Worm (Caenorhabditis elegans) whole organism, L3 larva: ENCODE results near the gene R05H5.7.

Source experiments
- R02D3.7 ChIP-seq: fragments of 150-350 bp; optimal IDR thresholded peaks from 2 replicates; lab custom pipeline; 2014; ENCODE audit warnings: missing biosample characterization, missing genetic modification characterization
- ZK546.5 ChIP-seq: sonication (generic microtip); optimal IDR thresholded peaks from 2 replicates; lab custom pipeline; 2017; ENCODE audit warnings: missing biosample characterization, missing genetic modification characterization
- aly-2 ChIP-seq: fragments of 150-350 bp; optimal IDR thresholded peaks from 2 replicates; lab custom pipeline; 2014; ENCODE audit warnings: missing biosample characterization, missing genetic modification characterization
- ama-1 ChIP-seq: fragments of 150-350 bp; optimal IDR thresholded peaks from 2 replicates; lab custom pipeline; 2018
- ceh-16 ChIP-seq: sonication (generic microtip); optimal IDR thresholded peaks from 2 replicates; lab custom pipeline; 2017; ENCODE audit warnings: missing biosample characterization, missing genetic modification characterization
- ceh-82 ChIP-seq: fragments of 150-350 bp; optimal IDR thresholded peaks from 2 replicates; lab custom pipeline; 2014; ENCODE audit warnings: missing biosample characterization, missing genetic modification characterization
- ceh-9 ChIP-seq: sonication (generic microtip); optimal IDR thresholded peaks from 2 replicates; lab custom pipeline; 2018; ENCODE audit warnings: missing biosample characterization, missing genetic modification characterization
- daf-12 ChIP-seq: fragments of 150-350 bp; optimal IDR thresholded peaks from 2 replicates; lab custom pipeline; 2014; ENCODE audit warnings: missing biosample characterization, missing genetic modification reagents, missing genetic modification characterization
- egl-5 ChIP-seq: fragments of 150-350 bp; optimal IDR thresholded peaks from 2 replicates; lab custom pipeline; 2017; ENCODE audit warnings: missing biosample characterization, missing genetic modification reagents, missing genetic modification characterization, inconsistent platforms
- elt-1 ChIP-seq: fragments of 150-350 bp; optimal IDR thresholded peaks from 2 replicates; lab custom pipeline; 2014; ENCODE audit warnings: missing biosample characterization, missing genetic modification characterization
- elt-2 ChIP-seq: sonication (generic microtip); optimal IDR thresholded peaks from 2 replicates; lab custom pipeline; 2016; ENCODE audit warnings: missing genetic modification reagents, mild to moderate bottlenecking, missing genetic modification characterization, missing compliant biosample characterization
- eor-1 ChIP-seq, 2 experiments: fragments of 150-350 bp; optimal IDR thresholded peaks; 2 replicates each; lab custom pipeline; 2014 to 2018; ENCODE audit warnings: missing biosample characterization in 2 of 2, missing genetic modification characterization in 2 of 2
- fkh-10 ChIP-seq: sonication (generic microtip); optimal IDR thresholded peaks from 2 replicates; lab custom pipeline; 2017; ENCODE audit warnings: missing biosample characterization, missing genetic modification reagents, missing genetic modification characterization
- fkh-2 ChIP-seq: fragments of 150-350 bp; optimal IDR thresholded peaks from 2 replicates; lab custom pipeline; 2014; ENCODE audit warnings: missing biosample characterization, missing genetic modification reagents, missing genetic modification characterization
- fos-1 ChIP-seq: fragments of 150-350 bp; optimal IDR thresholded peaks from 2 replicates; lab custom pipeline; 2014; ENCODE audit warnings: missing biosample characterization, missing genetic modification characterization
- hmg-11 ChIP-seq: sonication (generic microtip); optimal IDR thresholded peaks from 2 replicates; lab custom pipeline; 2016; ENCODE audit warnings: missing genetic modification characterization, missing compliant biosample characterization
- jun-1 ChIP-seq: fragments of 150-350 bp; optimal IDR thresholded peaks from 2 replicates; lab custom pipeline; 2014; ENCODE audit warnings: missing biosample characterization, missing genetic modification reagents, missing genetic modification characterization
- lin-15B ChIP-seq: fragments of 150-350 bp; optimal IDR thresholded peaks from 2 replicates; lab custom pipeline; 2014; ENCODE audit warnings: missing biosample characterization, missing genetic modification characterization
- lsy-12 ChIP-seq: sonication (generic microtip); optimal IDR thresholded peaks from 2 replicates; lab custom pipeline; 2016; ENCODE audit warnings: mild to moderate bottlenecking, missing genetic modification characterization, missing compliant biosample characterization
- mdl-1 ChIP-seq: fragments of 150-350 bp; optimal IDR thresholded peaks from 2 replicates; lab custom pipeline; 2014; ENCODE audit warnings: missing biosample characterization, missing genetic modification characterization
- nfya-1 ChIP-seq: sonication (generic microtip); optimal IDR thresholded peaks from 2 replicates; lab custom pipeline; 2017; ENCODE audit warnings: missing genetic modification characterization, mild to moderate bottlenecking, missing compliant biosample characterization, antibody characterized with exemption, moderate library complexity; ENCODE audit not compliant: insufficient read depth
- nhr-11 ChIP-seq: fragments of 150-350 bp; optimal IDR thresholded peaks from 2 replicates; lab custom pipeline; 2014; ENCODE audit warnings: missing biosample characterization, missing genetic modification characterization
- nhr-12 ChIP-seq: fragments of 150-350 bp; optimal IDR thresholded peaks from 2 replicates; lab custom pipeline; 2014; ENCODE audit warnings: missing biosample characterization, missing genetic modification characterization
- nhr-23 ChIP-seq: fragments of 150-350 bp; optimal IDR thresholded peaks from 2 replicates; lab custom pipeline; 2014; ENCODE audit warnings: missing biosample characterization, missing genetic modification reagents, missing genetic modification characterization
- nhr-237 ChIP-seq: fragments of 150-350 bp; optimal IDR thresholded peaks from 2 replicates; lab custom pipeline; 2014; ENCODE audit warnings: missing biosample characterization, missing genetic modification characterization
- nhr-25 ChIP-seq: sonication (generic microtip); optimal IDR thresholded peaks from 2 replicates; lab custom pipeline; 2017; ENCODE audit warnings: missing biosample characterization, missing genetic modification characterization
- nhr-28 ChIP-seq: fragments of 150-350 bp; optimal IDR thresholded peaks from 2 replicates; lab custom pipeline; 2014; ENCODE audit warnings: missing biosample characterization, missing genetic modification characterization
- nhr-43 ChIP-seq: sonication (generic microtip); optimal IDR thresholded peaks from 2 replicates; lab custom pipeline; 2016; ENCODE audit warnings: mild to moderate bottlenecking, missing genetic modification characterization, missing compliant biosample characterization; ENCODE audit not compliant: poor library complexity, severe bottlenecking
- nhr-67 ChIP-seq: fragments of 150-350 bp; optimal IDR thresholded peaks from 2 replicates; lab custom pipeline; 2014; ENCODE audit warnings: missing biosample characterization, missing genetic modification characterization
- nhr-76 ChIP-seq: fragments of 150-350 bp; sonication (generic microtip); optimal IDR thresholded peaks from 5 replicates; lab custom pipeline; 2014; ENCODE audit warnings: missing biosample characterization, missing genetic modification characterization
- pha-4 ChIP-seq: fragments of 150-350 bp; optimal IDR thresholded peaks from 2 replicates; lab custom pipeline; 2014; ENCODE audit warnings: missing biosample characterization, missing genetic modification reagents, missing genetic modification characterization
- pqm-1 ChIP-seq: fragments of 150-350 bp; optimal IDR thresholded peaks from 2 replicates; lab custom pipeline; 2017; ENCODE audit warnings: missing biosample characterization, missing genetic modification characterization, inconsistent platforms
- sea-2 ChIP-seq: fragments of 150-350 bp; sonication (generic microtip); optimal IDR thresholded peaks from 4 replicates; lab custom pipeline; 2014; ENCODE audit warnings: missing biosample characterization, missing genetic modification reagents, missing genetic modification characterization
- skn-1 ChIP-seq: fragments of 150-350 bp; optimal IDR thresholded peaks from 2 replicates; lab custom pipeline; 2014; ENCODE audit warnings: missing biosample characterization, missing genetic modification characterization
- snpc-4 ChIP-seq: fragments of 150-350 bp; optimal IDR thresholded peaks from 2 replicates; lab custom pipeline; 2014; ENCODE audit warnings: missing biosample characterization, missing genetic modification characterization
- unc-62 ChIP-seq: fragments of 150-350 bp; sonication (generic microtip); optimal IDR thresholded peaks from 4 replicates; lab custom pipeline; 2014; ENCODE audit warnings: missing biosample characterization, missing genetic modification reagents, missing genetic modification characterization
- zag-1 ChIP-seq: fragments of 150-350 bp; optimal IDR thresholded peaks from 2 replicates; lab custom pipeline; 2014; ENCODE audit warnings: missing biosample characterization, missing genetic modification characterization
- ztf-11 ChIP-seq: fragments of 150-350 bp; optimal IDR thresholded peaks from 2 replicates; lab custom pipeline; 2014; ENCODE audit warnings: missing biosample characterization, missing genetic modification characterization
- ztf-4 ChIP-seq: fragments of 150-350 bp; optimal IDR thresholded peaks from 2 replicates; lab custom pipeline; 2014; ENCODE audit warnings: missing biosample characterization, missing genetic modification characterization

R05H5.7 gene

DNA sequence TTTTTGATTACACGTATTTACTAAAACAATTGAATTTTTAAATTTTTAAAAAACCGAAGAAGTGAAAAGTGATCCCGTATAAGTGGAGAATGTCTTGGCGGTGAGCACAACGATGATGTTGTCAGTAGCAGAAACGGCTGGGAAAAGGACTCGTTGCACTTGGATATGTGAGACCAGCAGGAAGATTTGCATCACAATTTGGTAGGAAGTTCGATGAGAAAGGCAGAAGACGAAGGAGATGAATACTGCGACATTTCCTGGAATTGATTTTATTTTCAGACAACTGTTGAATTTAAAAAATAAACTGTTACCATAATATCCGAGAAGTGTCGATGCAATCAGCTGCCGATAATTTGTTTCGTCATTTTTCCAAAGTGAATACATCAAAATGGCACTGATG is 7.6 kb downstream of the R05H5.7 start, which contains the start of gene R05H5.4:
R05H5.4 (minus strand) TSS at position 101 of the 400 bp plus-strand sequence.
- TF ChIP-seq aly-2 (tag; lab: Kevin White, UChicago) (no peak), ztf-4 (tag; lab: Kevin White, UChicago) (no peak), nhr-25 (no peak), hmg-11 (tag; lab: Kevin White, UChicago) (no peak), fkh-10 (GFP tag; lab: Kevin White, UChicago) (no peak), fos-1 (no peak), nhr-23 (tag; lab: Kevin White, UChicago) (no peak), elt-2 (tag; lab: Kevin White, UChicago) (no peak), nfya-1 (tag; lab: Kevin White, UChicago) (no peak), nhr-28 (tag; lab: Kevin White, UChicago) (no peak), sea-2 (GFP tag; lab: Kevin White, UChicago) (no peak), nhr-67 (no peak), pqm-1 (tag; lab: Kevin White, UChicago) (no peak), nhr-11 (no peak), lin-15B (no peak), fkh-2 (tag; lab: Kevin White, UChicago) (no peak), nhr-237 (no peak), ceh-82 (no peak), ZK546.5 (tag; lab: Kevin White, UChicago) (no peak), jun-1 (tag; lab: Kevin White, UChicago) (no peak)

ce11 chrII:10200759-10201158 is 8.5 kb downstream of the R05H5.7 start, which contains the start of gene arv-1:
arv-1 (minus strand) TSS chrII:10200823.
- peak; percentile 15 for TF ChIP-seq elt-2 (tag; lab: Kevin White, UChicago)
- peak; percentile 56 for TF ChIP-seq nfya-1 (tag; lab: Kevin White, UChicago)
- peak; percentile 62 for TF ChIP-seq snpc-4 (tag; lab: Kevin White, UChicago)
- no peak for TF ChIP-seq nhr-76 (tag; lab: Kevin White, UChicago)
- no peak for TF ChIP-seq skn-1 (tag; lab: Kevin White, UChicago)
- no peak for TF ChIP-seq nhr-237
- peak; percentile 32 for TF ChIP-seq ama-1 (lab: Kevin White, UChicago)
- TF ChIP-seq daf-12 (tag; lab: Kevin White, UChicago) = no peak
- peak; percentile 65 for TF ChIP-seq pha-4
- no peak for TF ChIP-seq nhr-12 (tag; lab: Kevin White, UChicago)
- TF ChIP-seq nhr-25 = peak; percentile 6
- TF ChIP-seq lin-15B = peak; percentile 67
- TF ChIP-seq ceh-9 (tag; lab: Kevin White, UChicago) = no peak
- no peak for TF ChIP-seq aly-2 (tag; lab: Kevin White, UChicago)
- peak; percentile 83 for TF ChIP-seq nhr-23 (tag; lab: Kevin White, UChicago)
- TF ChIP-seq nhr-43 (tag; lab: Kevin White, UChicago) = peak; percentile 69
- TF ChIP-seq R02D3.7 (tag; lab: Kevin White, UChicago) = peak; percentile 91
- no peak for TF ChIP-seq fos-1
- TF ChIP-seq pqm-1 (tag; lab: Kevin White, UChicago) = peak; percentile 55
- TF ChIP-seq mdl-1 (tag; lab: Kevin White, UChicago) = no peak
- TF ChIP-seq ceh-16 (tag; lab: Kevin White, UChicago) = no peak
- no peak for TF ChIP-seq unc-62 (GFP tag; lab: Kevin White, UChicago)

ce11 chrII:10202275-10202674 is 10.0 kb downstream of the R05H5.7 start:
- TF ChIP-seq fkh-2 (tag; lab: Kevin White, UChicago) (no peak), nhr-67 (no peak), mdl-1 (tag; lab: Kevin White, UChicago) (no peak), pha-4 (no peak), hmg-11 (tag; lab: Kevin White, UChicago) (peak; percentile 18), nhr-25 (no peak), ama-1 (lab: Kevin White, UChicago) (no peak), zag-1 (no peak), snpc-4 (tag; lab: Kevin White, UChicago) (peak; percentile 32), ZK546.5 (tag; lab: Kevin White, UChicago) (no peak), pqm-1 (tag; lab: Kevin White, UChicago) (no peak), nhr-28 (tag; lab: Kevin White, UChicago) (no peak), ztf-11 (tag; lab: Kevin White, UChicago) (no peak), nfya-1 (tag; lab: Kevin White, UChicago) (peak; percentile 68), lin-15B (peak; percentile 25), nhr-237 (no peak)
- TF ChIP-seq, all 47 proteins: peak for 4

DNA sequence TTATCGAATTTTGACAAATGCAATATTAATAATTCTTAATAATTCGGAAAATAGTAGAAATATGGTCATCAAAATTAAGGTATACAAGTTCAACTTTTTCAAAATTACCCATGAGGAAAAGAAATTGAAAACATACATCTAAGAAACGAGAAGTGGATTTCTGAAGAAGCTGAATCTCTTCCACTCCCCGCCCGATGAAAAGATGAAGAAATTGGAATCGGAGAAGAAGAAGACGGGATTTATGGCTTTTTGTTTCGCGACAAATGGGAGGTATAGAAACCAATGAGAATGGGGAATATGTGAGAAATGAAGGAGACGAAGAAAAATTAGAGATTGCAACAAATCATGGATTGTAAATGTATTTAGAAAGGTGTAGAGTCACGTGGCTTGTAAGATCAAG is 10.8 kb downstream of the R05H5.7 start:
- TF ChIP-seq unc-62 (GFP tag; lab: Kevin White, UChicago) (no peak), skn-1 (tag; lab: Kevin White, UChicago) (no peak), ceh-82 (no peak), elt-2 (tag; lab: Kevin White, UChicago) (no peak), lin-15B (no peak), egl-5 (tag; lab: Kevin White, UChicago) (peak; percentile 26), fkh-10 (GFP tag; lab: Kevin White, UChicago) (no peak), lsy-12 (tag; lab: Kevin White, UChicago) (no peak), eor-1 (tag; optimal IDR thresholded peaks at IDR 0.05; lab: Kevin White, UChicago) (no peak), nhr-237 (no peak), ztf-4 (tag; lab: Kevin White, UChicago) (no peak), nfya-1 (tag; lab: Kevin White, UChicago) (peak; percentile 20), elt-1 (tag; lab: Kevin White, UChicago) (no peak), nhr-12 (tag; lab: Kevin White, UChicago) (no peak), aly-2 (tag; lab: Kevin White, UChicago) (no peak), mdl-1 (tag; lab: Kevin White, UChicago) (no peak)
